Worm (Caenorhabditis elegans): ENCODE results near the gene W08A12.2.

- TF ChIP-seq irx-1 (tag; optimal IDR thresholded peaks at IDR 0.05) (no peak), lsy-2 (tag; optimal IDR thresholded peaks at IDR 0.05) (no peak), zag-1 (tag; optimal IDR thresholded peaks at IDR 0.05) (no peak), nhr-28 (tag; optimal IDR thresholded peaks at IDR 0.05) (no peak), unc-130 (tag; optimal IDR thresholded peaks at IDR 0.05) (no peak), Y116A8C.19 (tag; optimal IDR thresholded peaks at IDR 0.05; ENCODE audit: borderline replicate concordance) (no peak)
Observed at ce11 chrV:3668464-3668863, 17.2 kb downstream of the W08A12.2 start, which contains the start of gene Y39H10B.2.

All from whole organism, L1 larva.